Worm (Caenorhabditis elegans) whole organism, midembryonic: Measurements from ENCODE around the gene col-176.

Experiments used
- T22C8.4 ChIP-seq: fragments of 200-800 bp; sonication (Bioruptor generic); IDR thresholded peaks from 2 replicates; pipeline ENCODE4 v1.3.6; 2022; ENCODE audit warnings: missing genetic modification characterization, missing compliant biosample characterization
- cog-1 ChIP-seq: sonication (generic microtip); optimal IDR thresholded peaks from 2 replicates; lab custom pipeline; 2016; ENCODE audit warnings: missing genetic modification characterization, missing compliant biosample characterization
- flt-1 ChIP-seq: fragments of 200-800 bp; sonication (Bioruptor generic); IDR thresholded peaks from 2 replicates; pipeline ENCODE4 v1.3.6; 2022; ENCODE audit warnings: missing genetic modification characterization, missing compliant biosample characterization
- klf-2 ChIP-seq: fragments of 200-800 bp; sonication (Bioruptor generic); conservative IDR thresholded peaks from 2 replicates; pipeline ENCODE4 v1.3.6; 2022; ENCODE audit warnings: missing genetic modification reagents, missing genetic modification characterization, missing compliant biosample characterization
- med-1 ChIP-seq: sonication (generic microtip); optimal IDR thresholded peaks from 2 replicates; lab custom pipeline; 2017; ENCODE audit warnings: missing genetic modification characterization, mild to moderate bottlenecking, missing compliant biosample characterization, antibody characterized with exemption, missing genetic modification reagents; ENCODE audit not compliant: insufficient read depth
- ref-1 ChIP-seq: fragments of 200-800 bp; sonication (Bioruptor generic); conservative IDR thresholded peaks from 2 replicates; pipeline ENCODE4 v1.3.6; 2022; ENCODE audit warnings: missing genetic modification reagents, missing genetic modification characterization, missing compliant biosample characterization
- tab-1 ChIP-seq: fragments of 200-800 bp; sonication (Bioruptor generic); IDR thresholded peaks from 2 replicates; pipeline ENCODE4 v1.3.6; 2022; ENCODE audit warnings: missing genetic modification characterization, missing compliant biosample characterization
- ztf-23 ChIP-seq: fragments of 200-800 bp; sonication (Bioruptor generic); IDR thresholded peaks from 2 replicates; pipeline ENCODE4 v1.3.6; 2022; ENCODE audit warnings: missing genetic modification reagents, missing genetic modification characterization, missing compliant biosample characterization
- ztf-29 ChIP-seq: fragments of 200-800 bp; sonication (Bioruptor generic); IDR thresholded peaks from 2 replicates; pipeline ENCODE4 v1.3.6; 2022; ENCODE audit warnings: missing genetic modification reagents, missing genetic modification characterization, missing compliant biosample characterization

Gene col-176

DNA sequence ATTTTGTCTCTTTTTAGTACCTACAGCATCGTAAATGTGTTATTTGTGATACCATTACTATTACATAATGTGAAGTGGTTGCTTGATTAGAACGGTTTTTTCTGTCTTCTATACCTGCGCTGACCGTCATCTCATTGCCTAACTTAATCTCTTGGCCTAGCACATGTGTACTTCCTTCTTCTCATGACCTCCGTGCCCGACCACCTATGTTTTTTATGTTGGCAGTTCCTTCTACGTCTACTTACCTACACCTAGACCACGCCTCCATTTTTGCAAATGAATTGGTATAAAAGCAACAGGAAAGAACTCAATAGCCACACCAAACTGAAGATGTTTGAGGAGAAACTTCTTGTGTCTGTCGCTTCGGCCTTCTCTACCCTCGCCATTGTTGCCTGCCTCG is at the start of gene col-176:
TSS of gene col-176 (plus strand) at position 301 of the 400 bp plus-strand sequence.
- no peak for TF ChIP-seq T22C8.4 (GFP tag; lab: Robert Waterston, UW)
- TF ChIP-seq klf-2 (GFP tag; lab: Robert Waterston, UW), result no peak
- TF ChIP-seq ztf-23 (GFP tag; lab: Robert Waterston, UW), result no peak
- TF ChIP-seq med-1 (GFP tag; lab: Kevin White, UChicago), result no peak
- no peak for TF ChIP-seq cog-1 (tag; lab: Kevin White, UChicago)
- no peak for TF ChIP-seq tab-1
- TF ChIP-seq ztf-29 (GFP tag; lab: Robert Waterston, UW), result no peak
- TF ChIP-seq flt-1, result no peak
- no peak for TF ChIP-seq ref-1 (GFP tag; lab: Robert Waterston, UW)

DNA sequence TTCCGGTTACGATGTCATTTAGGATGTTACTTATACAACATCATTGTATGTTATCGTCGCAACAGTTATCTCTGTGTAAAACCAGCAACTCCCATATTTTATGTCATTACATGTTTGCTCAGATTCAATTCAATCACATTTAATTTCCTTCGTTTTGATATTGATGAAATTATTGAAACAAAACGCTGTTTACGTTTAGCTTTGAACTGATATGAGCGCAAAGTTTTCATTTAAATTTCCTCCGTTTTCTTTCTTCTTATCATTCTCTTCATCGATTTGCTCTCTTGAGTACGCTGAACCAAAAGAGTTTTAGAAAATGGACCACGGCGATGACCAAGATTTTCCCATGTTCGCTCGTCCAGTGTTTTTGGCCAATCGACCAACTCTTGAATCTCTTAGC is 46.6 kb upstream of the col-176 start, which contains the start of gene sek-6:
TSS of gene sek-6 (plus strand) at position 315 of the 400 bp plus-strand sequence.
- no peak for TF ChIP-seq T22C8.4 (GFP tag; lab: Robert Waterston, UW)
- TF ChIP-seq tab-1, result no peak
- no peak for TF ChIP-seq ztf-23 (GFP tag; lab: Robert Waterston, UW)
- TF ChIP-seq med-1 (GFP tag; lab: Kevin White, UChicago), result no peak
- TF ChIP-seq ref-1 (GFP tag; lab: Robert Waterston, UW), result no peak
- TF ChIP-seq cog-1 (tag; lab: Kevin White, UChicago), result no peak
- TF ChIP-seq klf-2 (GFP tag; lab: Robert Waterston, UW), result no peak
- no peak for TF ChIP-seq ztf-29 (GFP tag; lab: Robert Waterston, UW)
- TF ChIP-seq flt-1, result no peak

- TF ChIP-seq med-1 (GFP tag; lab: Kevin White, UChicago), result no peak
- TF ChIP-seq ztf-23 (GFP tag; lab: Robert Waterston, UW), result no peak
- TF ChIP-seq tab-1, result no peak
- TF ChIP-seq flt-1, result no peak
- TF ChIP-seq ztf-29 (GFP tag; lab: Robert Waterston, UW), result no peak
- TF ChIP-seq T22C8.4 (GFP tag; lab: Robert Waterston, UW), result no peak
- no peak for TF ChIP-seq ref-1 (GFP tag; lab: Robert Waterston, UW)
- TF ChIP-seq klf-2 (GFP tag; lab: Robert Waterston, UW), result no peak
- no peak for TF ChIP-seq cog-1 (tag; lab: Kevin White, UChicago)
These were observed 32.9 kb upstream of the col-176 start for ce11 chrX:10044473-10044872.

- TF ChIP-seq ztf-23 (GFP tag; lab: Robert Waterston, UW) (no peak), tab-1 (no peak), ztf-29 (GFP tag; lab: Robert Waterston, UW) (no peak), med-1 (GFP tag; lab: Kevin White, UChicago) (no peak), klf-2 (GFP tag; lab: Robert Waterston, UW) (no peak), cog-1 (tag; lab: Kevin White, UChicago) (no peak)
These were observed 30.1 kb upstream of the col-176 start, which contains the start of gene ZC374.2 for ce11 chrX:10047325-10047724. Gene ZC374.2 (minus strand): TSS chrX:10047425.

- TF ChIP-seq ztf-29 (GFP tag; lab: Robert Waterston, UW) (no peak), flt-1 (no peak), tab-1 (no peak), med-1 (GFP tag; lab: Kevin White, UChicago) (no peak), ref-1 (GFP tag; lab: Robert Waterston, UW) (no peak), klf-2 (GFP tag; lab: Robert Waterston, UW) (no peak), T22C8.4 (GFP tag; lab: Robert Waterston, UW) (no peak), ztf-23 (GFP tag; lab: Robert Waterston, UW) (no peak), cog-1 (tag; lab: Kevin White, UChicago) (no peak)
These were observed 28.2 kb upstream of the col-176 start, which contains the start of gene gnrr-3 for ce11 chrX:10049160-10049559. Gene gnrr-3 (plus strand): TSS chrX:10049460.

DNA sequence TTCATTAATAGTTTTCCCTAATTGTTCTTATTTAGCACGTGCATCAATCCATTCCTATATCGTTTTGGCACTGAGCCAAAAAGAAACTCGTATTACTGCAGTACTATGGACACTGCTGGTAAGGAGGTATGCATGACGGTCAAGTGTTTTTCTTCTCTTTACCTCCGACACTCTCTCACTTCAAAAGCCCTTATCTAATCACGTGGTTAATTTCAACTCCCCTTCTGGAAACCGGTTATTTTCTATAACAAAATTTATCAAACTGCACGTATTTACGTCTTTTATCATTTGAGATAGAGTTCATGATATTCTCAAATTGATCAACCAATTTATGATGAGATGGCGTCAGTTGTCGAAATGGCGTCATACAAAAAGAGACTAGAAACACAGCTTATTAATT is 25.8 kb upstream of the col-176 start:
- TF ChIP-seq flt-1 (no peak), T22C8.4 (GFP tag; lab: Robert Waterston, UW) (no peak), ztf-23 (GFP tag; lab: Robert Waterston, UW) (no peak), klf-2 (GFP tag; lab: Robert Waterston, UW) (no peak)

ce11 chrX:10053742-10054409 is 23.5 kb upstream of the col-176 start, which contains the start of gene cbs-1:
Gene cbs-1 (plus strand): TSS chrX:10054275.
- TF ChIP-seq ref-1 (GFP tag; lab: Robert Waterston, UW) (no peak), cog-1 (tag; lab: Kevin White, UChicago) (no peak), T22C8.4 (GFP tag; lab: Robert Waterston, UW) (no peak), ztf-29 (GFP tag; lab: Robert Waterston, UW) (no peak), flt-1 (no peak)

DNA sequence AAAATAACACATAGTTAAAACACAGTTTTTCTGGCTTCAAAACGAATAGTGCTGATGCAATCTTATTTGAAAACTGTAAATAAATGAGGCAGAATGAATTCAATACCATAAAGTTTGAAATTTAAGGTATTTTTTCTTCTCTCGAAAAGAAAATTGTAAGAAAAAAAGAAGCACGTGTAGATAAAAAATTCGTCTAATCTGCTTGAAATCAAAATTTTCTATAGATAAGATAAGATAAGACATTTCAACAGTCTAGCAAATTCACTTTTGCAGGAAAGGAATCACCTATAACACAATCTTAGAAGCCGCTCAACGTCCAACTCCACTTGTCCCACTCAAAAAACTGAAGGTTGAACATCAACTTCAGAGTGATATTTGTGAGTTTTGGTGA is 23.0 kb upstream of the col-176 start:
- TF ChIP-seq cog-1 (tag; lab: Kevin White, UChicago) (no peak), med-1 (GFP tag; lab: Kevin White, UChicago) (no peak), klf-2 (GFP tag; lab: Robert Waterston, UW) (no peak), T22C8.4 (GFP tag; lab: Robert Waterston, UW) (no peak), flt-1 (no peak), ztf-23 (GFP tag; lab: Robert Waterston, UW) (no peak), ref-1 (GFP tag; lab: Robert Waterston, UW) (no peak), ztf-29 (GFP tag; lab: Robert Waterston, UW) (no peak), tab-1 (no peak)

ce11 chrX:10058332-10058731 is 19.1 kb upstream of the col-176 start, which contains the start of gene ZC373.2:
Gene ZC373.2 (minus strand): TSS chrX:10058432.
- TF ChIP-seq flt-1 (no peak), ztf-29 (GFP tag; lab: Robert Waterston, UW) (no peak), tab-1 (no peak), cog-1 (tag; lab: Kevin White, UChicago) (no peak), med-1 (GFP tag; lab: Kevin White, UChicago) (no peak), klf-2 (GFP tag; lab: Robert Waterston, UW) (no peak), ztf-23 (GFP tag; lab: Robert Waterston, UW) (no peak), T22C8.4 (GFP tag; lab: Robert Waterston, UW) (no peak), ref-1 (GFP tag; lab: Robert Waterston, UW) (no peak)
